Worm (Caenorhabditis elegans) whole organism, L3 larva: ENCODE results near the gene clec-41.

Source experiments
- R02D3.7 ChIP-seq: fragments of 150-350 bp; optimal IDR thresholded peaks from 2 replicates; lab custom pipeline; 2014; ENCODE audit warnings: missing biosample characterization, missing genetic modification characterization
- aly-2 ChIP-seq: fragments of 150-350 bp; optimal IDR thresholded peaks from 2 replicates; lab custom pipeline; 2014; ENCODE audit warnings: missing biosample characterization, missing genetic modification characterization
- ama-1 ChIP-seq: fragments of 150-350 bp; optimal IDR thresholded peaks from 2 replicates; lab custom pipeline; 2018
- ceh-16 ChIP-seq: sonication (generic microtip); optimal IDR thresholded peaks from 2 replicates; lab custom pipeline; 2017; ENCODE audit warnings: missing biosample characterization, missing genetic modification characterization
- ceh-28 ChIP-seq: fragments of 150-350 bp; optimal IDR thresholded peaks from 2 replicates; lab custom pipeline; 2014; ENCODE audit warnings: missing biosample characterization, missing genetic modification reagents, missing genetic modification characterization
- ceh-9 ChIP-seq: sonication (generic microtip); optimal IDR thresholded peaks from 2 replicates; lab custom pipeline; 2018; ENCODE audit warnings: missing biosample characterization, missing genetic modification characterization
- daf-12 ChIP-seq: fragments of 150-350 bp; optimal IDR thresholded peaks from 2 replicates; lab custom pipeline; 2014; ENCODE audit warnings: missing biosample characterization, missing genetic modification reagents, missing genetic modification characterization
- egl-27 ChIP-seq: sonication (generic microtip); optimal IDR thresholded peaks from 4 replicates; lab custom pipeline; 2017; ENCODE audit warnings: missing biosample characterization, missing genetic modification reagents, missing genetic modification characterization
- egl-5 ChIP-seq: fragments of 150-350 bp; optimal IDR thresholded peaks from 2 replicates; lab custom pipeline; 2017; ENCODE audit warnings: missing biosample characterization, missing genetic modification reagents, missing genetic modification characterization, inconsistent platforms
- elt-1 ChIP-seq: fragments of 150-350 bp; optimal IDR thresholded peaks from 2 replicates; lab custom pipeline; 2014; ENCODE audit warnings: missing biosample characterization, missing genetic modification characterization
- elt-2 ChIP-seq: sonication (generic microtip); optimal IDR thresholded peaks from 2 replicates; lab custom pipeline; 2016; ENCODE audit warnings: missing genetic modification reagents, mild to moderate bottlenecking, missing genetic modification characterization, missing compliant biosample characterization
- fkh-10 ChIP-seq: sonication (generic microtip); optimal IDR thresholded peaks from 2 replicates; lab custom pipeline; 2017; ENCODE audit warnings: missing biosample characterization, missing genetic modification reagents, missing genetic modification characterization
- fkh-2 ChIP-seq: fragments of 150-350 bp; optimal IDR thresholded peaks from 2 replicates; lab custom pipeline; 2014; ENCODE audit warnings: missing biosample characterization, missing genetic modification reagents, missing genetic modification characterization
- fos-1 ChIP-seq: fragments of 150-350 bp; optimal IDR thresholded peaks from 2 replicates; lab custom pipeline; 2014; ENCODE audit warnings: missing biosample characterization, missing genetic modification characterization
- hmg-11 ChIP-seq: sonication (generic microtip); optimal IDR thresholded peaks from 2 replicates; lab custom pipeline; 2016; ENCODE audit warnings: missing genetic modification characterization, missing compliant biosample characterization
- jun-1 ChIP-seq: fragments of 150-350 bp; optimal IDR thresholded peaks from 2 replicates; lab custom pipeline; 2014; ENCODE audit warnings: missing biosample characterization, missing genetic modification reagents, missing genetic modification characterization
- lin-39 ChIP-seq: fragments of 150-350 bp; optimal IDR thresholded peaks from 2 replicates; lab custom pipeline; 2018; ENCODE audit warnings: missing biosample characterization, missing genetic modification reagents, missing genetic modification characterization
- lsy-12 ChIP-seq: sonication (generic microtip); optimal IDR thresholded peaks from 2 replicates; lab custom pipeline; 2016; ENCODE audit warnings: mild to moderate bottlenecking, missing genetic modification characterization, missing compliant biosample characterization
- mml-1 ChIP-seq: fragments of 150-350 bp; sonication (generic microtip); optimal IDR thresholded peaks from 3 replicates; lab custom pipeline; 2014; ENCODE audit warnings: missing biosample characterization, missing genetic modification characterization
- nfya-1 ChIP-seq: sonication (generic microtip); optimal IDR thresholded peaks from 2 replicates; lab custom pipeline; 2017; ENCODE audit warnings: missing genetic modification characterization, mild to moderate bottlenecking, missing compliant biosample characterization, antibody characterized with exemption, moderate library complexity; ENCODE audit not compliant: insufficient read depth
- nhr-11 ChIP-seq: fragments of 150-350 bp; optimal IDR thresholded peaks from 2 replicates; lab custom pipeline; 2014; ENCODE audit warnings: missing biosample characterization, missing genetic modification characterization
- nhr-12 ChIP-seq: fragments of 150-350 bp; optimal IDR thresholded peaks from 2 replicates; lab custom pipeline; 2014; ENCODE audit warnings: missing biosample characterization, missing genetic modification characterization
- nhr-23 ChIP-seq: fragments of 150-350 bp; optimal IDR thresholded peaks from 2 replicates; lab custom pipeline; 2014; ENCODE audit warnings: missing biosample characterization, missing genetic modification reagents, missing genetic modification characterization
- nhr-25 ChIP-seq: sonication (generic microtip); optimal IDR thresholded peaks from 2 replicates; lab custom pipeline; 2017; ENCODE audit warnings: missing biosample characterization, missing genetic modification characterization
- nhr-28 ChIP-seq: fragments of 150-350 bp; optimal IDR thresholded peaks from 2 replicates; lab custom pipeline; 2014; ENCODE audit warnings: missing biosample characterization, missing genetic modification characterization
- nhr-43 ChIP-seq: sonication (generic microtip); optimal IDR thresholded peaks from 2 replicates; lab custom pipeline; 2016; ENCODE audit warnings: mild to moderate bottlenecking, missing genetic modification characterization, missing compliant biosample characterization; ENCODE audit not compliant: poor library complexity, severe bottlenecking
- nhr-67 ChIP-seq: fragments of 150-350 bp; optimal IDR thresholded peaks from 2 replicates; lab custom pipeline; 2014; ENCODE audit warnings: missing biosample characterization, missing genetic modification characterization
- pqm-1 ChIP-seq: fragments of 150-350 bp; optimal IDR thresholded peaks from 2 replicates; lab custom pipeline; 2017; ENCODE audit warnings: missing biosample characterization, missing genetic modification characterization, inconsistent platforms
- sea-2 ChIP-seq: fragments of 150-350 bp; sonication (generic microtip); optimal IDR thresholded peaks from 4 replicates; lab custom pipeline; 2014; ENCODE audit warnings: missing biosample characterization, missing genetic modification reagents, missing genetic modification characterization
- tbx-2 ChIP-seq: sonication (generic microtip); optimal IDR thresholded peaks from 2 replicates; lab custom pipeline; 2016; ENCODE audit warnings: mild to moderate bottlenecking, missing genetic modification characterization, missing compliant biosample characterization
- unc-62 ChIP-seq: fragments of 150-350 bp; sonication (generic microtip); optimal IDR thresholded peaks from 4 replicates; lab custom pipeline; 2014; ENCODE audit warnings: missing biosample characterization, missing genetic modification reagents, missing genetic modification characterization
- zag-1 ChIP-seq: fragments of 150-350 bp; optimal IDR thresholded peaks from 2 replicates; lab custom pipeline; 2014; ENCODE audit warnings: missing biosample characterization, missing genetic modification characterization

Gene clec-41

ce11 chrV:13111599-13112191, 26.2 kb downstream of the clec-41 start:
- TF ChIP-seq elt-1 (peak; percentile 36), lin-39 (tag; lab: Kevin White, UChicago) (peak; percentile 73), fkh-10 (GFP tag; lab: Kevin White, UChicago) (no peak), fkh-2 (no peak), sea-2 (GFP tag; lab: Kevin White, UChicago) (no peak), fos-1 (tag; lab: Kevin White, UChicago) (no peak), zag-1 (tag; lab: Kevin White, UChicago) (no peak), jun-1 (tag; lab: Kevin White, UChicago) (no peak)
- TF ChIP-seq, all 47 proteins: peak for 2

ce11 chrV:13105840-13106429, 32.0 kb downstream of the clec-41 start:
- TF ChIP-seq egl-5 (tag; lab: Kevin White, UChicago) (peak; percentile 45), fos-1 (tag; lab: Kevin White, UChicago) (no peak)

- TF ChIP-seq egl-5 (tag; lab: Kevin White, UChicago) = no peak
- no peak for TF ChIP-seq egl-27
- no peak for TF ChIP-seq fos-1 (tag; lab: Kevin White, UChicago)
- no peak for TF ChIP-seq nhr-28
- no peak for TF ChIP-seq ama-1 (lab: Kevin White, UChicago)
- no peak for TF ChIP-seq nhr-12
- TF ChIP-seq lin-39 (tag; lab: Kevin White, UChicago) = no peak
- TF ChIP-seq R02D3.7 (tag; lab: Kevin White, UChicago) = no peak
- no peak for TF ChIP-seq ceh-16 (tag; lab: Kevin White, UChicago)
- TF ChIP-seq nhr-11 (tag; lab: Kevin White, UChicago) = no peak
- TF ChIP-seq zag-1 (tag; lab: Kevin White, UChicago) = no peak
- TF ChIP-seq daf-12 (tag; lab: Kevin White, UChicago) = no peak
- TF ChIP-seq hmg-11 = no peak
- no peak for TF ChIP-seq nfya-1 (tag; lab: Kevin White, UChicago)
- no peak for TF ChIP-seq unc-62 (GFP tag; lab: Kevin White, UChicago)
- TF ChIP-seq nhr-67 (tag; lab: Kevin White, UChicago) = no peak
- TF ChIP-seq nhr-25 = no peak
- no peak for TF ChIP-seq mml-1 (tag; lab: Kevin White, UChicago)
Observed at ce11 chrV:13095654-13096053, 42.2 kb downstream of the clec-41 start, which contains the start of gene C34B4.5. C34B4.5 (plus strand) TSS chrV:13095954.

ce11 chrV:13092349-13092748, 45.6 kb downstream of the clec-41 start, which contains the start of gene lurp-4:
lurp-4 (plus strand) TSS chrV:13092649.
- TF ChIP-seq pqm-1 = no peak
- no peak for TF ChIP-seq mml-1 (tag; lab: Kevin White, UChicago)
- TF ChIP-seq elt-1 = no peak
- TF ChIP-seq egl-5 (tag; lab: Kevin White, UChicago) = no peak
- no peak for TF ChIP-seq tbx-2 (tag; lab: Kevin White, UChicago)
- no peak for TF ChIP-seq nhr-28
- TF ChIP-seq nhr-23 = no peak
- TF ChIP-seq aly-2 (tag; lab: Kevin White, UChicago) = no peak

ce11 chrV:13090130-13090770, 47.7 kb downstream of the clec-41 start, which contains the start of gene C34B4.4:
C34B4.4 (plus strand) TSS chrV:13090405.
- TF ChIP-seq ama-1 (lab: Kevin White, UChicago) (peak; percentile 54), elt-2 (peak; percentile 38), ceh-28 (tag; lab: Kevin White, UChicago) (peak; percentile 21), lsy-12 (tag; lab: Kevin White, UChicago) (peak; percentile 80), nhr-43 (tag; lab: Kevin White, UChicago) (peak; percentile 40), ceh-9 (tag; lab: Kevin White, UChicago) (no peak)
